Worm (Caenorhabditis elegans): Measurements from ENCODE around the gene F59B2.9.

- TF ChIP-seq ham-2 (GFP tag; optimal IDR thresholded peaks at IDR 0.05) (no peak), nhr-12 (tag; optimal IDR thresholded peaks at IDR 0.05) (no peak), snpc-4 (tag; optimal IDR thresholded peaks at IDR 0.05) (no peak), mep-1 (tag; optimal IDR thresholded peaks at IDR 0.05) (no peak), nhr-237 (tag; optimal IDR thresholded peaks at IDR 0.05) (no peak), pha-4 (tag; optimal IDR thresholded peaks at IDR 0.05) (no peak), lsy-2 (tag; optimal IDR thresholded peaks at IDR 0.05) (no peak), nhr-28 (tag; optimal IDR thresholded peaks at IDR 0.05) (no peak), lin-13 (tag; optimal IDR thresholded peaks at IDR 0.05) (no peak), blmp-1 (tag; optimal IDR thresholded peaks at IDR 0.05) (no peak), ceh-39 (tag; optimal IDR thresholded peaks at IDR 0.05) (no peak), unc-62 (GFP tag; optimal IDR thresholded peaks at IDR 0.05) (no peak)
Observed at ce11 chrIII:9050600-9050999, 38.4 kb upstream of the F59B2.9 start, which contains the start of gene ikke-1.
